Worm (Caenorhabditis elegans) whole organism, L1 larva: Measurements from ENCODE around the gene maoc-1.

Experiments used
- blmp-1 ChIP-seq: fragments of 150-350 bp; optimal IDR thresholded peaks from 2 replicates; lab custom pipeline; 2014; ENCODE audit warnings: missing biosample characterization, missing genetic modification characterization
- ceh-63 ChIP-seq: fragments of 200-800 bp; sonication (Bioruptor generic); optimal IDR thresholded peaks from 2 replicates; lab custom pipeline; 2018; ENCODE audit warnings: mild to moderate bottlenecking, missing genetic modification characterization, missing compliant biosample characterization
- efl-3 ChIP-seq: fragments of 200-800 bp; sonication (Bioruptor generic); optimal IDR thresholded peaks from 2 replicates; lab custom pipeline; 2018; ENCODE audit warnings: mild to moderate bottlenecking, missing genetic modification characterization, missing compliant biosample characterization
- elt-2 ChIP-seq: sonication (generic microtip); optimal IDR thresholded peaks from 2 replicates; lab custom pipeline; 2016; ENCODE audit warnings: missing genetic modification characterization, mild to moderate bottlenecking, inconsistent platforms, missing compliant biosample characterization, missing genetic modification reagents
- hpl-2 ChIP-seq: fragments of 150-350 bp; optimal IDR thresholded peaks from 2 replicates; lab custom pipeline; 2014; ENCODE audit warnings: missing biosample characterization, missing genetic modification reagents, missing genetic modification characterization
- isw-1 ChIP-seq: fragments of 200-800 bp; sonication (Bioruptor generic); IDR thresholded peaks from 2 replicates; pipeline ENCODE4 v1.3.6; 2022; ENCODE audit warnings: missing genetic modification characterization, missing compliant biosample characterization

maoc-1 gene

DNA sequence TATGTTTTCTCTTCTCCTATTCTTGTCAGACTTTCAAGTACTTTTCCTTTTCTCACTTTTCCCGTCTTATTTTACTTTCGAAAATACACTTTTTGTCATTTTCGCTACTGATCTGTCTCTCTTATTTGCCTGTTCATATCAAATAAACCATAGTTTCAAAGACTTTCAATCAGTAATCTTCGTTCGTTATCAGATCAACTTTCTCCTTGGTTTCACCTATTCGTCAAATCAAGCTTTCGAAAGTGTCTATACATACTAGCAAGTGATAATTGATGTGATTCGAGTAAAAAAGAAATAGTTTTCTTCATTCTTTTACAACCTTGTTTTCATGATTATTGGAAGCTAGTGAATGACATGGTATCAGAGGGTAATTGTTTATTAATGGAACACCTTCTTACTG is 46.7 kb downstream of the maoc-1 start:
- TF ChIP-seq blmp-1 (tag; lab: Kevin White, UChicago) (peak; percentile 92), isw-1 (GFP tag; lab: Robert Waterston, UW) (no peak)

DNA sequence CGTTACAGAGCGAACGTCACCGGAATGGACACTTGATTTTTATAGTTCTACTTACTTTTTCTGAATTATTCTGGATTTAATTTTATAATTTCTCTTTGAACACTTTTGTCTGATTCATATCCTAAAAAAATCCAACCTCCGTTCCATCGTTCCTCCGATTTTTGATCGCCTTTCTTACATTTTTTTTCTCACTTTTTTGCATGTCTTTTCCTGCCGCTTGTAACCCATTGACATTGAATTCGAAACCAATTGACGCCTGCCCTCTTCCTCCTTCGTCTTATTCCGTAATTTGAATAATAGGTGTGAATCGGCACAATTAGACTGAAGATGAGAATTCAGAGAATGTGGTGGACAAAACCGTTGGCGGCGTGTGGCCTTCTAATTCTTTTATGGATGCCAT is 49.5 kb downstream of the maoc-1 start, which contains the start of gene skpo-3:
Gene skpo-3 (plus strand): TSS at position 301 of the 400 bp plus-strand sequence.
- no peak for TF ChIP-seq hpl-2
- no peak for TF ChIP-seq efl-3 (GFP tag; lab: Kevin White, UChicago)
- no peak for TF ChIP-seq elt-2 (tag; lab: Kevin White, UChicago)
- TF ChIP-seq ceh-63 (GFP tag; lab: Kevin White, UChicago) = no peak
